Fruit fly (Drosophila melanogaster) whole organism, prepupa: ENCODE measurements around the gene Cyp9f3.
A peak's percentile ranks its signal among the peaks of the same experiment; 100 is the strongest.

Source experiments
- Blimp-1 ChIP-seq: fragments of 200-800 bp; sonication (Bioruptor generic); optimal IDR thresholded peaks from 3 replicates; lab custom pipeline; 2017; ENCODE audit warnings: missing biosample characterization, missing genetic modification characterization, mild to moderate bottlenecking, moderate library complexity, missing genetic modification reagents
- CG10631 ChIP-seq: fragments of 200-800 bp; sonication (Bioruptor generic); optimal IDR thresholded peaks from 2 replicates; lab custom pipeline; 2016; ENCODE audit warnings: missing biosample characterization, missing genetic modification characterization
- CG10669 ChIP-seq: fragments of 200-800 bp; sonication (Bioruptor generic); optimal IDR thresholded peaks from 3 replicates; lab custom pipeline; 2018; ENCODE audit warnings: missing biosample characterization, mild to moderate bottlenecking, missing genetic modification characterization, moderate library complexity
- CG11294 ChIP-seq: fragments of 200-800 bp; sonication (Bioruptor generic); IDR thresholded peaks from 2 replicates; pipeline ENCODE4 v1.3.6; 2022; ENCODE audit warnings: missing biosample characterization, missing genetic modification characterization
- CG11902 ChIP-seq: fragments of 200-800 bp; sonication (Bioruptor generic); optimal IDR thresholded peaks from 3 replicates; lab custom pipeline; 2016; ENCODE audit warnings: missing biosample characterization, missing genetic modification characterization
- CG15336 ChIP-seq: fragments of 200-800 bp; sonication (Bioruptor generic); IDR thresholded peaks from 2 replicates; pipeline ENCODE4 v1.3.6; 2022; ENCODE audit warnings: missing biosample characterization, missing genetic modification characterization
- CG16779 ChIP-seq: fragments of 200-800 bp; sonication (Bioruptor generic); optimal IDR thresholded peaks from 3 replicates; lab custom pipeline; 2017; ENCODE audit warnings: missing biosample characterization, mild to moderate bottlenecking, missing genetic modification characterization
- CG32006 ChIP-seq: fragments of 200-800 bp; sonication (Bioruptor generic); optimal IDR thresholded peaks from 3 replicates; lab custom pipeline; 2017; ENCODE audit warnings: missing biosample characterization, mild to moderate bottlenecking, missing genetic modification characterization
- CG3919 ChIP-seq: fragments of 200-800 bp; sonication (Bioruptor generic); optimal IDR thresholded peaks from 3 replicates; lab custom pipeline; 2016; ENCODE audit warnings: missing biosample characterization, missing genetic modification characterization
- CG4318 ChIP-seq: fragments of 200-800 bp; sonication (Bioruptor generic); optimal IDR thresholded peaks from 3 replicates; lab custom pipeline; 2017; ENCODE audit warnings: missing biosample characterization, mild to moderate bottlenecking, missing genetic modification characterization
- CG6163 ChIP-seq: fragments of 200-800 bp; sonication (Bioruptor generic); IDR thresholded peaks from 3 replicates; pipeline ENCODE4 v1.3.6; 2022; ENCODE audit warnings: missing biosample characterization, missing genetic modification characterization
- CG6276 ChIP-seq: fragments of 200-800 bp; sonication (Bioruptor generic); optimal IDR thresholded peaks from 2 replicates; lab custom pipeline; 2017; ENCODE audit warnings: missing biosample characterization, mild to moderate bottlenecking, missing genetic modification characterization
- CG6792 ChIP-seq: fragments of 200-800 bp; sonication (Bioruptor generic); optimal IDR thresholded peaks from 3 replicates; lab custom pipeline; 2016; ENCODE audit warnings: missing biosample characterization, missing genetic modification characterization
- CG6854 ChIP-seq: fragments of 200-800 bp; sonication (Bioruptor generic); optimal IDR thresholded peaks from 2 replicates; lab custom pipeline; 2017; ENCODE audit warnings: missing biosample characterization, mild to moderate bottlenecking, missing genetic modification characterization
- CG7368 ChIP-seq: fragments of 200-800 bp; sonication (Bioruptor generic); optimal IDR thresholded peaks from 3 replicates; lab custom pipeline; 2016; ENCODE audit warnings: missing biosample characterization, missing genetic modification characterization
- CG8119 ChIP-seq: fragments of 200-800 bp; sonication (Bioruptor generic); IDR thresholded peaks from 3 replicates; pipeline ENCODE4 v1.3.6; 2022; ENCODE audit warnings: missing biosample characterization, missing genetic modification characterization
- CG8319 ChIP-seq: fragments of 200-800 bp; sonication (Bioruptor generic); optimal IDR thresholded peaks from 3 replicates; lab custom pipeline; 2016; ENCODE audit warnings: missing biosample characterization, missing genetic modification characterization
- CG8632 ChIP-seq: fragments of 200-800 bp; sonication (Bioruptor generic); optimal IDR thresholded peaks from 3 replicates; lab custom pipeline; 2016; ENCODE audit warnings: missing biosample characterization, missing genetic modification characterization
- CG9139 ChIP-seq: fragments of 200-800 bp; sonication (Bioruptor generic); optimal IDR thresholded peaks from 3 replicates; lab custom pipeline; 2017; ENCODE audit warnings: missing biosample characterization, mild to moderate bottlenecking, missing genetic modification characterization
- Eip75B ChIP-seq: fragments of 200-800 bp; sonication (Bioruptor generic); optimal IDR thresholded peaks from 3 replicates; lab custom pipeline; 2016; ENCODE audit warnings: missing biosample characterization, missing genetic modification characterization
- Eip78C ChIP-seq: fragments of 200-800 bp; sonication (Bioruptor generic); peaks from one replicate; lab custom pipeline; 2016; ENCODE audit warnings: missing biosample characterization, missing genetic modification characterization
- Eip93F ChIP-seq: fragments of 200-800 bp; sonication (Bioruptor generic); optimal IDR thresholded peaks from 2 replicates; lab custom pipeline; 2016; ENCODE audit warnings: missing biosample characterization, mild to moderate bottlenecking, missing genetic modification characterization
- Ets21C ChIP-seq: fragments of 200-800 bp; sonication (Bioruptor generic); optimal IDR thresholded peaks from 3 replicates; lab custom pipeline; 2016; ENCODE audit warnings: missing biosample characterization, missing genetic modification characterization
- Ets96B ChIP-seq: fragments of 200-800 bp; optimal IDR thresholded peaks from 2 replicates; lab custom pipeline; 2019; ENCODE audit warnings: missing biosample characterization, mild to moderate bottlenecking, missing genetic modification characterization, moderate library complexity
- Gug ChIP-seq: fragments of 200-800 bp; sonication (Bioruptor generic); IDR thresholded peaks from 2 replicates; pipeline ENCODE4 v1.3.6; 2022; ENCODE audit warnings: missing biosample characterization, missing genetic modification characterization
- Hr38 ChIP-seq: sonication (Bioruptor generic); optimal IDR thresholded peaks from 2 replicates; lab custom pipeline; 2016; ENCODE audit warnings: missing biosample characterization, missing genetic modification characterization
- Hr39 ChIP-seq: fragments of 200-800 bp; sonication (Bioruptor generic); optimal IDR thresholded peaks from 2 replicates; lab custom pipeline; 2016; ENCODE audit warnings: missing biosample characterization, missing genetic modification characterization
- Hr4 ChIP-seq: fragments of 200-800 bp; sonication (Bioruptor generic); optimal IDR thresholded peaks from 3 replicates; lab custom pipeline; 2016; ENCODE audit warnings: missing biosample characterization, missing genetic modification characterization
- Lpt ChIP-seq: fragments of 200-800 bp; sonication (Bioruptor generic); optimal IDR thresholded peaks from 3 replicates; lab custom pipeline; 2016; ENCODE audit warnings: missing biosample characterization, missing genetic modification characterization
- Sox102F ChIP-seq: fragments of 200-800 bp; sonication (Bioruptor generic); optimal IDR thresholded peaks from 2 replicates; lab custom pipeline; 2016; ENCODE audit warnings: missing biosample characterization, mild to moderate bottlenecking, missing genetic modification characterization
- Sox14 ChIP-seq: fragments of 200-800 bp; sonication (Bioruptor generic); optimal IDR thresholded peaks from 3 replicates; lab custom pipeline; 2016; ENCODE audit warnings: missing biosample characterization, missing genetic modification characterization
- Sox15 ChIP-seq: fragments of 200-800 bp; sonication (Bioruptor generic); optimal IDR thresholded peaks from 3 replicates; lab custom pipeline; 2016; ENCODE audit warnings: missing biosample characterization, missing genetic modification characterization
- achi ChIP-seq: fragments of 200-800 bp; sonication (Bioruptor generic); optimal IDR thresholded peaks from 3 replicates; lab custom pipeline; 2016; ENCODE audit warnings: missing biosample characterization, missing genetic modification characterization
- acj6 ChIP-seq: fragments of 200-800 bp; sonication (Bioruptor generic); optimal IDR thresholded peaks from 3 replicates; lab custom pipeline; 2016; ENCODE audit warnings: missing biosample characterization, missing genetic modification characterization
- dac ChIP-seq: fragments of 200-800 bp; sonication (Bioruptor generic); optimal IDR thresholded peaks from 2 replicates; lab custom pipeline; 2017; ENCODE audit warnings: missing biosample characterization, mild to moderate bottlenecking, missing genetic modification characterization
- eg ChIP-seq: fragments of 200-800 bp; sonication (Bioruptor generic); IDR thresholded peaks from 3 replicates; pipeline ENCODE4 v1.3.6; 2022; ENCODE audit warnings: missing biosample characterization, missing genetic modification characterization
- esn ChIP-seq: fragments of 200-800 bp; sonication (Bioruptor generic); optimal IDR thresholded peaks from 2 replicates; lab custom pipeline; 2016; ENCODE audit warnings: missing biosample characterization, mild to moderate bottlenecking, missing genetic modification characterization, moderate library complexity
- fd59A ChIP-seq: fragments of 200-800 bp; sonication (Bioruptor generic); optimal IDR thresholded peaks from 2 replicates; lab custom pipeline; 2017; ENCODE audit warnings: missing biosample characterization, mild to moderate bottlenecking, missing genetic modification characterization, missing genetic modification reagents
- lz ChIP-seq: fragments of 200-800 bp; sonication (Bioruptor generic); optimal IDR thresholded peaks from 3 replicates; lab custom pipeline; 2016; ENCODE audit warnings: missing biosample characterization, missing genetic modification characterization
- net ChIP-seq: fragments of 200-800 bp; sonication (Bioruptor generic); optimal IDR thresholded peaks from 3 replicates; lab custom pipeline; 2016; ENCODE audit warnings: missing biosample characterization, missing genetic modification characterization
- pdm3 ChIP-seq: fragments of 200-800 bp; sonication (Bioruptor generic); optimal IDR thresholded peaks from 3 replicates; lab custom pipeline; 2016; ENCODE audit warnings: missing biosample characterization, missing genetic modification characterization
- ss ChIP-seq, 2 experiments: fragments of 200-800 bp; sonication (Bioruptor generic); optimal IDR thresholded peaks; 2 replicates in 1 of 2; 3 replicates in 1 of 2; lab custom pipeline; 2017 to 2018; ENCODE audit warnings: mild to moderate bottlenecking in 2 of 2, missing biosample characterization in 2 of 2, missing genetic modification characterization in 2 of 2, moderate library complexity in 1 of 2
- svp ChIP-seq: fragments of 200-800 bp; sonication (Bioruptor generic); peaks from one replicate; lab custom pipeline; 2016; ENCODE audit warnings: missing biosample characterization, missing genetic modification characterization
- topi ChIP-seq: fragments of 200-800 bp; sonication (Bioruptor generic); optimal IDR thresholded peaks from 3 replicates; lab custom pipeline; 2016; ENCODE audit warnings: missing biosample characterization, missing genetic modification characterization
- vri ChIP-seq: fragments of 200-800 bp; sonication (Bioruptor generic); optimal IDR thresholded peaks from 3 replicates; lab custom pipeline; 2016; ENCODE audit warnings: missing biosample characterization, mild to moderate bottlenecking, missing genetic modification characterization

Gene Cyp9f3

DNA sequence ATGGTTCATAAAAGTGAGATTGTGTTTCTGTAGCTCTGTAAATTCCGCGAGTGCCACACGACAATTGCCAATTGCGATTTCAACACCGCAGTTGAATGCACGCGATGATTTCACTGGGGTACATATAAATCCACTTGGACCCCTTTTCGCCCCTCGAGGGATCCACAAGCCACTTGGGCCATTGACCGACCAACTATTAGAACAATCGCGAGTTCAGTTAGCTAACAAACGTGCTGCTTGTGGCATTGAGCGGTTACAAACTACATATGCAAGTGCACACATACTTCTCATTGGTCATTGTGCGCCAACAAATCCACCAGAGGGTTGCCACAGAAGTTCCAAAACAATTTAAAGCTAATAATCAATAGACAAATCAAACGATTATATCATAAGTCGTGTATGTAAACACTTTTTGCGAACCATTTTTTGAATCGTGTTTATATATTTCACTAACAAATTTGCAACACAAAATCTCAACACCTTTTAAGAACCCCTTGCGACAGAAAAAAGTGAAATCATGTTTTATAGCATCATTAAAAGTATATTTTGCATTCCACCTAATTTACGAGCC is 17.5 kb downstream of the Cyp9f3 start:
- peak; percentile 70 for TF ChIP-seq svp
- no peak for TF ChIP-seq fd59A
- peak; percentile 34 for TF ChIP-seq pdm3 (GFP tag; lab: Kevin White, UChicago)
- TF ChIP-seq Eip78C (GFP tag; lab: Kevin White, UChicago), result peak; percentile 60
- TF ChIP-seq Gug, result 0 out of 2 replicates have a peak, but pooled peaks have one; percentile 38
- TF ChIP-seq CG16779 (tag; lab: Kevin White, UChicago), result no peak
- TF ChIP-seq Lpt (GFP tag; lab: Kevin White, UChicago), result peak; percentile 45
- TF ChIP-seq CG9139 (GFP tag; lab: Kevin White, UChicago), result no peak
- no peak for TF ChIP-seq esn (GFP tag; lab: Kevin White, UChicago)
- peak; percentile 3 for TF ChIP-seq net (GFP tag; lab: Kevin White, UChicago)
- TF ChIP-seq CG32006 (GFP tag; lab: Kevin White, UChicago), result peak; percentile 78
- TF ChIP-seq Hr4 (GFP tag; lab: Kevin White, UChicago), result peak; percentile 54
- peak; percentile 0 for TF ChIP-seq Sox14 (GFP tag; lab: Kevin White, UChicago)
- peak; percentile 54 for TF ChIP-seq CG4318 (GFP tag; lab: Kevin White, UChicago)
- no peak for TF ChIP-seq CG8319
- no peak for TF ChIP-seq CG10669
- no peak for TF ChIP-seq lz
- TF ChIP-seq Hr38 (GFP tag; lab: Kevin White, UChicago), result no peak
- TF ChIP-seq CG6163 (GFP tag; lab: Robert Waterston, UW), result peak; percentile 77
- TF ChIP-seq Hr39 (GFP tag; lab: Kevin White, UChicago), result no peak
- peak; percentile 54 for TF ChIP-seq eg (GFP tag; lab: Robert Waterston, UW)
- no peak for TF ChIP-seq topi (GFP tag; lab: Kevin White, UChicago)
- no peak for TF ChIP-seq CG6854
- TF ChIP-seq Blimp-1 (GFP tag; lab: Kevin White, UChicago), result no peak
- no peak for TF ChIP-seq CG10631
- peak; percentile 31; the same call in 1 of the 2 replicates for TF ChIP-seq CG11294 (GFP tag; lab: Robert Waterston, UW)
- no peak for TF ChIP-seq vri (GFP tag; lab: Kevin White, UChicago)
- no peak for TF ChIP-seq Eip75B (GFP tag; lab: Kevin White, UChicago)
- no peak for TF ChIP-seq CG3919 (GFP tag; lab: Kevin White, UChicago)
- no peak for TF ChIP-seq Ets21C (GFP tag; lab: Kevin White, UChicago)
- TF ChIP-seq Ets96B (tag; lab: Kevin White, UChicago), result no peak
- no peak for TF ChIP-seq CG11902 (GFP tag; lab: Kevin White, UChicago)
- no peak for TF ChIP-seq Sox15 (GFP tag; lab: Kevin White, UChicago)
- TF ChIP-seq CG15336 (GFP tag; lab: Robert Waterston, UW), result peak; percentile 74
- peak; percentile 27 for TF ChIP-seq achi (GFP tag; lab: Kevin White, UChicago)
- no peak for TF ChIP-seq Eip93F (GFP tag; lab: Kevin White, UChicago)
- no peak for TF ChIP-seq acj6
- no peak for TF ChIP-seq CG8632
- no peak for TF ChIP-seq ss (GFP tag; optimal IDR thresholded peaks at IDR 0.05; lab: Kevin White, UChicago)
- TF ChIP-seq CG6792 (GFP tag; lab: Kevin White, UChicago), result no peak
- peak; percentile 23 for TF ChIP-seq dac (GFP tag; lab: Kevin White, UChicago)
- no peak for TF ChIP-seq Sox102F (GFP tag; lab: Kevin White, UChicago)
- peak; percentile 66 for TF ChIP-seq CG8119 (GFP tag; lab: Robert Waterston, UW)
- TF ChIP-seq CG7368, result no peak
- peak; percentile 44 for TF ChIP-seq CG6276
